Worm (Caenorhabditis elegans) whole organism, young adult: ENCODE measurements around the gene deb-1.

ENCODE experiments used
- B0035.1 ChIP-seq: sonication (generic microtip); optimal IDR thresholded peaks from 2 replicates; lab custom pipeline; 2016; ENCODE audit warnings: missing genetic modification characterization, mild to moderate bottlenecking, missing compliant biosample characterization, missing genotype, missing genetic modification reagents
- B0261.1 ChIP-seq: sonication (generic microtip); optimal IDR thresholded peaks from 2 replicates; lab custom pipeline; 2016; ENCODE audit warnings: mild to moderate bottlenecking, missing genetic modification characterization, moderate library complexity, missing compliant biosample characterization
- B0336.3 ChIP-seq: fragments of 200-800 bp; sonication (Bioruptor generic); IDR thresholded peaks from 2 replicates; pipeline ENCODE4 v1.3.6; 2022; ENCODE audit warnings: missing genetic modification characterization, missing compliant biosample characterization
- C06A6.2 ChIP-seq: fragments of 200-800 bp; sonication (Bioruptor generic); conservative IDR thresholded peaks from 2 replicates; pipeline ENCODE4 v1.3.6; 2022; ENCODE audit warnings: missing genetic modification characterization, missing compliant biosample characterization
- F10E7.11 ChIP-seq: sonication (generic microtip); optimal IDR thresholded peaks from 2 replicates; lab custom pipeline; 2017; ENCODE audit warnings: mild to moderate bottlenecking, missing genetic modification characterization, moderate library complexity, missing compliant biosample characterization
- F39B2.1 ChIP-seq: fragments of 200-800 bp; sonication (Bioruptor generic); IDR thresholded peaks from 2 replicates; pipeline ENCODE4 v1.3.6; 2022; ENCODE audit warnings: missing genetic modification reagents, missing genetic modification characterization, missing compliant biosample characterization
- F55B11.4 ChIP-seq: sonication (generic microtip); optimal IDR thresholded peaks from 2 replicates; lab custom pipeline; 2016; ENCODE audit warnings: missing compliant biosample characterization, missing genetic modification characterization, borderline replicate concordance; ENCODE audit not compliant: insufficient read depth
- K12H6.12 ChIP-seq: fragments of 200-800 bp; sonication (Bioruptor generic); optimal IDR thresholded peaks from 2 replicates; lab custom pipeline; 2018; ENCODE audit warnings: mild to moderate bottlenecking, missing genetic modification characterization, missing compliant biosample characterization
- Y53G8AR.9 ChIP-seq: fragments of 200-800 bp; sonication (Bioruptor generic); conservative IDR thresholded peaks from 2 replicates; pipeline ENCODE4 v1.3.6; 2022; ENCODE audit warnings: missing genetic modification reagents, missing genetic modification characterization, missing compliant biosample characterization
- Y67H2A.10 ChIP-seq: fragments of 200-800 bp; sonication (Bioruptor generic); conservative IDR thresholded peaks from 2 replicates; pipeline ENCODE4 v1.3.6; 2022; ENCODE audit warnings: missing genetic modification reagents, missing genetic modification characterization, missing compliant biosample characterization
- Y79H2A.3 ChIP-seq: fragments of 200-800 bp; sonication (Bioruptor generic); conservative IDR thresholded peaks from 2 replicates; pipeline ENCODE4 v1.3.6; 2022; ENCODE audit warnings: missing genetic modification reagents, missing genetic modification characterization, missing compliant biosample characterization
- akir-1 ChIP-seq: fragments of 200-800 bp; sonication (Bioruptor generic); optimal IDR thresholded peaks from 2 replicates; lab custom pipeline; 2018; ENCODE audit warnings: mild to moderate bottlenecking, missing genetic modification characterization, moderate library complexity, missing compliant biosample characterization
- ama-1 ChIP-seq, 3 experiments: fragments of 150-350 bp in 1 of 3; sonication (generic microtip) in 2 of 3; optimal IDR thresholded peaks; 2 replicates each; lab custom pipeline; 2014 to 2018; ENCODE audit warnings: missing biosample characterization in 2 of 3, missing genetic modification characterization in 2 of 3, missing genetic modification reagents in 2 of 3
- aptf-2 ChIP-seq: fragments of 200-800 bp; sonication (Bioruptor generic); conservative IDR thresholded peaks from 2 replicates; pipeline ENCODE4 v1.3.6; 2022; ENCODE audit warnings: missing genetic modification reagents, missing genetic modification characterization, missing compliant biosample characterization
- aptf-3 ChIP-seq: fragments of 200-800 bp; sonication (Bioruptor generic); IDR thresholded peaks from 2 replicates; pipeline ENCODE4 v1.3.6; 2022; ENCODE audit warnings: missing genetic modification characterization, missing compliant biosample characterization
- attf-3 ChIP-seq: fragments of 200-800 bp; sonication (Bioruptor generic); conservative IDR thresholded peaks from 2 replicates; pipeline ENCODE4 v1.3.6; 2022; ENCODE audit warnings: missing genetic modification reagents, missing genetic modification characterization, missing compliant biosample characterization
- bed-1 ChIP-seq: fragments of 200-800 bp; sonication (Bioruptor generic); IDR thresholded peaks from 2 replicates; pipeline ENCODE4 v1.3.6; 2022; ENCODE audit warnings: missing genetic modification reagents, missing genetic modification characterization, missing compliant biosample characterization
- ceh-27 ChIP-seq: fragments of 200-800 bp; sonication (Bioruptor generic); optimal IDR thresholded peaks from 2 replicates; lab custom pipeline; 2018; ENCODE audit warnings: mild to moderate bottlenecking, missing genetic modification characterization, moderate library complexity, missing compliant biosample characterization
- ceh-40 ChIP-seq: fragments of 200-800 bp; sonication (Bioruptor generic); IDR thresholded peaks from 2 replicates; pipeline ENCODE4 v1.3.6; 2022; ENCODE audit warnings: missing genetic modification characterization, missing compliant biosample characterization
- ceh-91 ChIP-seq: fragments of 200-800 bp; sonication (Bioruptor generic); IDR thresholded peaks from 2 replicates; pipeline ENCODE4 v1.3.6; 2022; ENCODE audit warnings: missing genetic modification reagents, missing genetic modification characterization, missing compliant biosample characterization
- die-1 ChIP-seq: sonication (generic microtip); optimal IDR thresholded peaks from 2 replicates; lab custom pipeline; 2016; ENCODE audit warnings: missing genotype, mild to moderate bottlenecking, missing genetic modification characterization, missing compliant biosample characterization
- dpff-1 ChIP-seq: sonication (generic microtip); optimal IDR thresholded peaks from 2 replicates; lab custom pipeline; 2017; ENCODE audit warnings: mild to moderate bottlenecking, missing genetic modification characterization, missing compliant biosample characterization
- efl-1 ChIP-seq: fragments of 150-350 bp; optimal IDR thresholded peaks from 2 replicates; lab custom pipeline; 2014; ENCODE audit warnings: missing biosample characterization, missing genetic modification reagents, missing genetic modification characterization
- egl-18 ChIP-seq: fragments of 200-800 bp; sonication (Bioruptor generic); IDR thresholded peaks from 2 replicates; pipeline ENCODE4 v1.3.6; 2022; ENCODE audit warnings: missing genetic modification reagents, missing genetic modification characterization, missing compliant biosample characterization
- lag-1 ChIP-seq: fragments of 200-800 bp; sonication (Bioruptor generic); IDR thresholded peaks from 2 replicates; pipeline ENCODE4 v1.3.6; 2022; ENCODE audit warnings: missing genetic modification reagents, missing genetic modification characterization, missing compliant biosample characterization
- madf-3 ChIP-seq: fragments of 200-800 bp; sonication (Bioruptor generic); IDR thresholded peaks from 2 replicates; pipeline ENCODE4 v1.3.6; 2022; ENCODE audit warnings: missing genetic modification reagents, missing genetic modification characterization, missing compliant biosample characterization
- madf-6 ChIP-seq: fragments of 200-800 bp; sonication (Bioruptor generic); IDR thresholded peaks from 2 replicates; pipeline ENCODE4 v1.3.6; 2022; ENCODE audit warnings: missing genetic modification reagents, missing genetic modification characterization, missing compliant biosample characterization
- mcd-1 ChIP-seq: fragments of 200-800 bp; sonication (Bioruptor generic); IDR thresholded peaks from 2 replicates; pipeline ENCODE4 v1.3.6; 2022; ENCODE audit warnings: missing genetic modification reagents, missing genetic modification characterization, missing compliant biosample characterization
- mes-4 ChIP-seq: sonication (generic microtip); optimal IDR thresholded peaks from 2 replicates; lab custom pipeline; 2016; ENCODE audit warnings: missing genotype, missing genetic modification characterization, missing compliant biosample characterization
- nfya-2 ChIP-seq: fragments of 200-800 bp; sonication (Bioruptor generic); IDR thresholded peaks from 2 replicates; pipeline ENCODE4 v1.3.6; 2022; ENCODE audit warnings: missing genetic modification reagents, missing genetic modification characterization, missing compliant biosample characterization
- nfyb-1 ChIP-seq: fragments of 200-800 bp; sonication (Bioruptor generic); IDR thresholded peaks from 2 replicates; pipeline ENCODE4 v1.3.6; 2022; ENCODE audit warnings: missing genetic modification reagents, missing genetic modification characterization, missing compliant biosample characterization
- nhr-80 ChIP-seq: sonication (generic microtip); optimal IDR thresholded peaks from 2 replicates; lab custom pipeline; 2016; ENCODE audit warnings: missing genetic modification characterization, missing compliant biosample characterization
- pbrm-1 ChIP-seq: fragments of 200-800 bp; sonication (Bioruptor generic); IDR thresholded peaks from 2 replicates; pipeline ENCODE4 v1.3.6; 2022; ENCODE audit warnings: missing genetic modification reagents, missing genetic modification characterization, missing compliant biosample characterization
- pha-4 ChIP-seq: fragments of 150-350 bp; sonication (generic microtip); optimal IDR thresholded peaks from 2 replicates; lab custom pipeline; 2014; ENCODE audit warnings: missing biosample characterization, missing genetic modification reagents, missing genetic modification characterization
- rcor-1 ChIP-seq: fragments of 200-800 bp; sonication (Bioruptor generic); IDR thresholded peaks from 2 replicates; pipeline ENCODE4 v1.3.6; 2022; ENCODE audit warnings: missing genetic modification reagents, missing genetic modification characterization, missing compliant biosample characterization
- rec-8 ChIP-seq, 2 experiments: sonication (generic microtip); optimal IDR thresholded peaks; 2 replicates each; lab custom pipeline; 2016; ENCODE audit warnings: mild to moderate bottlenecking in 2 of 2, missing genetic modification characterization in 2 of 2, missing genetic modification reagents in 2 of 2, missing genotype in 2 of 2, missing biosample characterization in 1 of 2, missing compliant biosample characterization in 1 of 2, moderate library complexity in 1 of 2
- rpc-1 ChIP-seq, 2 experiments: fragments of 150-350 bp in 1 of 2; sonication (generic microtip) in 1 of 2; optimal IDR thresholded peaks; 2 replicates each; lab custom pipeline; 2014 to 2018; ENCODE audit warnings: missing biosample characterization in 1 of 2, missing genetic modification characterization in 1 of 2, missing genetic modification reagents in 1 of 2, missing genotype in 1 of 2
- snpc-1.3 ChIP-seq: sonication (generic microtip); optimal IDR thresholded peaks from 2 replicates; lab custom pipeline; 2017; ENCODE audit warnings: missing genetic modification characterization, mild to moderate bottlenecking, missing compliant biosample characterization, antibody characterized with exemption, moderate library complexity, missing genotype, missing genetic modification reagents; ENCODE audit not compliant: insufficient read depth
- snpc-4 ChIP-seq, 5 experiments: fragments of 150-350 bp in 1 of 5; sonication (generic microtip) in 4 of 5; optimal IDR thresholded peaks; 2 replicates each; lab custom pipeline; 2014 to 2018; ENCODE audit warnings: missing genetic modification characterization in 5 of 5, missing biosample characterization in 3 of 5, antibody characterized with exemption in 2 of 5, mild to moderate bottlenecking in 2 of 5, missing compliant biosample characterization in 2 of 5, missing genotype in 2 of 5, moderate library complexity in 2 of 5, missing genetic modification reagents in 1 of 5
- somi-1 ChIP-seq: fragments of 200-800 bp; sonication (Bioruptor generic); optimal IDR thresholded peaks from 2 replicates; lab custom pipeline; 2018; ENCODE audit warnings: mild to moderate bottlenecking, missing genetic modification characterization, missing compliant biosample characterization
- tbx-9 ChIP-seq: sonication (generic microtip); optimal IDR thresholded peaks from 2 replicates; lab custom pipeline; 2016; ENCODE audit warnings: borderline replicate concordance, missing genetic modification characterization, inconsistent platforms, missing compliant biosample characterization
- tlf-1 ChIP-seq: fragments of 200-800 bp; sonication (Bioruptor generic); optimal IDR thresholded peaks from 2 replicates; lab custom pipeline; 2018; ENCODE audit warnings: mild to moderate bottlenecking, missing genetic modification characterization, missing compliant biosample characterization
- xnd-1 ChIP-seq: sonication (generic microtip); optimal IDR thresholded peaks from 2 replicates; lab custom pipeline; 2016; ENCODE audit warnings: missing genotype, missing genetic modification reagents, missing genetic modification characterization, missing compliant biosample characterization
- ztf-18 ChIP-seq: sonication (generic microtip); optimal IDR thresholded peaks from 2 replicates; lab custom pipeline; 2016; ENCODE audit warnings: missing genotype, mild to moderate bottlenecking, missing genetic modification characterization, missing compliant biosample characterization
- ztf-25 ChIP-seq: fragments of 200-800 bp; sonication (Bioruptor generic); IDR thresholded peaks from 2 replicates; pipeline ENCODE4 v1.3.6; 2022; ENCODE audit warnings: missing genetic modification reagents, missing genetic modification characterization, missing compliant biosample characterization
- ztf-3 ChIP-seq: fragments of 200-800 bp; sonication (Bioruptor generic); optimal IDR thresholded peaks from 2 replicates; lab custom pipeline; 2018; ENCODE audit warnings: mild to moderate bottlenecking, missing genetic modification characterization, missing compliant biosample characterization
- ztf-6 ChIP-seq: fragments of 200-800 bp; sonication (Bioruptor generic); IDR thresholded peaks from 2 replicates; pipeline ENCODE4 v1.3.6; 2022; ENCODE audit warnings: missing genetic modification reagents, missing genetic modification characterization, missing compliant biosample characterization

deb-1 gene

DNA sequence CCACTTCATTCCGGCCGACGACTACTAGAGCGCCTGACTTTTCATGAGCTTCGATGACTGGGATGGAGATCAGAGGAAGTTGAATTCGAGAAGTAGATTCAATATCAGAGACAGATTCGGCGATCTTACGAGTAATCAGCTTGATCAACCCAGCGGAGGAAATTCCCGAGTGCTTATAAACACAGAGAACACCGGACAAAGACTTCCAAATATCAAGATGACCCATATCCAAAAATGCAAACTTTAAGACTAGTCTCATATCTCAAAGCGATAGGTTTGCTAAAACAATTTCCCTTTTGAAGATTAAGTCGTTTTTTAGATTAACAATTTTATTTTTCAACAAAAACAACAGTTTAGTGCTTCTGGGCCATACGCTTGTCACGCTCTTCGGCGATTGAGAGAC lies 10.7 kb downstream of the deb-1 start, which contains the start of gene Y43B11AR.3 (continued):
- TF ChIP-seq rec-8 (tag; optimal IDR thresholded peaks at IDR 0.05; lab: Kevin White, UChicago) = peak in 1 of 2 experiments; percentile 75
- TF ChIP-seq B0035.1 = peak; percentile 80
- TF ChIP-seq bed-1 (GFP tag; lab: Robert Waterston, UW) = no peak
- peak; percentile 74; the same call in 1 of the 2 replicates for TF ChIP-seq ztf-25
- no peak for TF ChIP-seq attf-3
- TF ChIP-seq egl-18 (GFP tag; lab: Robert Waterston, UW) = no peak
- peak; percentile 74 for TF ChIP-seq mes-4 (tag; lab: Kevin White, UChicago)
- TF ChIP-seq tbx-9 = no peak
- TF ChIP-seq nfyb-1 (GFP tag; lab: Robert Waterston, UW) = peak; percentile 89
- no peak for TF ChIP-seq aptf-2 (GFP tag; lab: Robert Waterston, UW)
- no peak for TF ChIP-seq nfya-2
- TF ChIP-seq F55B11.4 (tag; lab: Kevin White, UChicago) = no peak
- peak; percentile 72 for TF ChIP-seq snpc-4 (GFP tag; optimal IDR thresholded peaks at IDR 0.05; lab: Kevin White, UChicago)
- peak; percentile 36 to 87 (median 72) for TF ChIP-seq snpc-4 (tag; optimal IDR thresholded peaks at IDR 0.05; lab: Kevin White, UChicago)
- peak; percentile 86 for TF ChIP-seq Y79H2A.3 (GFP tag; lab: Robert Waterston, UW)
- peak; percentile 50 for TF ChIP-seq xnd-1 (tag; lab: Kevin White, UChicago)
- TF ChIP-seq die-1 (tag; lab: Kevin White, UChicago) = peak; percentile 76
- 0 out of 2 replicates have a peak, but pooled peaks have one; percentile 35 for TF ChIP-seq ceh-91 (GFP tag; lab: Robert Waterston, UW)
- TF ChIP-seq K12H6.12 = no peak
- no peak for TF ChIP-seq ztf-3 (GFP tag; lab: Kevin White, UChicago)
- peak; percentile 64; the same call in 1 of the 2 replicates for TF ChIP-seq ceh-40
- no peak for TF ChIP-seq pha-4 (tag; lab: Kevin White, UChicago)
- TF ChIP-seq somi-1 (GFP tag; lab: Kevin White, UChicago) = peak; percentile 1
- TF ChIP-seq Y53G8AR.9 (GFP tag; lab: Robert Waterston, UW) = peak; percentile 94
- TF ChIP-seq efl-1 = peak; percentile 46
- TF ChIP-seq ama-1 (optimal IDR thresholded peaks at IDR 0.05; lab: Kevin White, UChicago) = no peak
- TF ChIP-seq ama-1 (GFP tag; optimal IDR thresholded peaks at IDR 0.05; lab: Kevin White, UChicago) = peak in 1 of 2 experiments; percentile 90
- TF ChIP-seq Y67H2A.10 (GFP tag; lab: Robert Waterston, UW) = no peak
- peak; percentile 74 for TF ChIP-seq snpc-1.3 (tag; lab: Kevin White, UChicago)
- TF ChIP-seq nhr-80 (tag; lab: Kevin White, UChicago) = no peak
- TF ChIP-seq rpc-1 (optimal IDR thresholded peaks at IDR 0.05; lab: Kevin White, UChicago) = no peak
- peak; percentile 11 for TF ChIP-seq rpc-1 (tag; optimal IDR thresholded peaks at IDR 0.05; lab: Kevin White, UChicago)
- TF ChIP-seq C06A6.2 (GFP tag; lab: Robert Waterston, UW) = no peak
- peak; percentile 90 for TF ChIP-seq madf-6 (GFP tag; lab: Robert Waterston, UW)
- peak; percentile 78 for TF ChIP-seq pbrm-1 (GFP tag; lab: Robert Waterston, UW)
- no peak for TF ChIP-seq F10E7.11 (tag; lab: Kevin White, UChicago)
- TF ChIP-seq aptf-3 (GFP tag; lab: Robert Waterston, UW) = no peak; the same call in 1 of the 2 replicates
- TF ChIP-seq madf-3 (GFP tag; lab: Robert Waterston, UW) = peak; percentile 93
- no peak for TF ChIP-seq F39B2.1 (GFP tag; lab: Robert Waterston, UW)
- TF ChIP-seq rcor-1 = peak; percentile 84
- peak; percentile 37 for TF ChIP-seq ceh-27
- TF ChIP-seq akir-1 (GFP tag; lab: Kevin White, UChicago) = no peak
- peak; percentile 25 for TF ChIP-seq B0261.1 (tag; lab: Kevin White, UChicago)
- TF ChIP-seq lag-1 (GFP tag; lab: Robert Waterston, UW) = no peak
- TF ChIP-seq ztf-6 (GFP tag; lab: Robert Waterston, UW) = no peak
- peak; percentile 81 for TF ChIP-seq ztf-18
- peak; percentile 61 for TF ChIP-seq tlf-1
- TF ChIP-seq mcd-1 (GFP tag; lab: Robert Waterston, UW) = peak; percentile 68
- peak; percentile 40 for TF ChIP-seq dpff-1 (tag; lab: Kevin White, UChicago)
- TF ChIP-seq B0336.3 (GFP tag; lab: Robert Waterston, UW) = peak; percentile 96
